Worm (Caenorhabditis elegans): ENCODE results near the gene asp-6.

The asp-6 gene

ce11 chrV:8278830-8279229 is 10.1 kb upstream of the asp-6 start, which contains the start of gene str-136:
TSS of gene str-136 (minus strand) at chrV:8278930.
- TF ChIP-seq ahr-1 (tag; optimal IDR thresholded peaks at IDR 0.05), result no peak
- TF ChIP-seq ceh-34 (tag; optimal IDR thresholded peaks at IDR 0.05), result no peak

DNA sequence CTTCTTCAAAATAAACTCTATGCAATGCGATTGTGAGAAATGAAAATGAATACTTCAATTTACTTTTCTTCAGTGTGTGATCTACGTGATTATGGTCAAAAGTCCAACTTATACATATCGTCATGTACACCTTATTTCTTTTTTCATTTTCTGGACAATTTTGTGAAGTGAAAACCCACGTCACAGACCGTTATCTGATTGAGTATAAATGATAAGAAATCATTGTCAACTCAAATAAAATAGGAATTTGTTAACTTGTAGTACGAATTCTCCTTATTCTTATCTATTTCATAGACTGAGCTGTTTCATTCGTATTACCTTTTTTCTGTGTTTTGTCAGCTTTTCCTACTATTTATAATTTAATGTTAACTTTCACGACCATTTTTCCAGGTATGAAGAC is 3.3 kb upstream of the asp-6 start, which contains the start of gene asp-5:
TSS of gene asp-5 (plus strand) at position 391 of the 400 bp plus-strand sequence.
- TF ChIP-seq ceh-9 (tag; optimal IDR thresholded peaks at IDR 0.05) (no peak), pag-3 (tag; optimal IDR thresholded peaks at IDR 0.05; ENCODE audit: borderline replicate concordance) (no peak), T23F11.4 (GFP tag; optimal IDR thresholded peaks at IDR 0.05) (no peak), ceh-24 (tag; optimal IDR thresholded peaks at IDR 0.05) (no peak), elt-2 (tag; optimal IDR thresholded peaks at IDR 0.05) (peak; percentile 34), fax-1 (tag; optimal IDR thresholded peaks at IDR 0.05) (no peak)

ce11 chrV:8271395-8271794 is 2.7 kb upstream of the asp-6 start:
- TF ChIP-seq ceh-34 (tag; optimal IDR thresholded peaks at IDR 0.05), result no peak
- TF ChIP-seq C08G9.2 (tag; optimal IDR thresholded peaks at IDR 0.05), result no peak
- no peak for TF ChIP-seq ceh-18 (tag; optimal IDR thresholded peaks at IDR 0.05)
- TF ChIP-seq K09A11.1 (tag; optimal IDR thresholded peaks at IDR 0.05; ENCODE audit: insufficient read depth), result no peak
- no peak for TF ChIP-seq tbx-2 (tag; optimal IDR thresholded peaks at IDR 0.05)
- no peak for TF ChIP-seq ceh-45 (GFP tag; IDR thresholded peaks at IDR 0.05)
- TF ChIP-seq F13H6.1 (tag; optimal IDR thresholded peaks at IDR 0.05), result no peak
- TF ChIP-seq ama-1 (optimal IDR thresholded peaks at IDR 0.05), result no peak

DNA sequence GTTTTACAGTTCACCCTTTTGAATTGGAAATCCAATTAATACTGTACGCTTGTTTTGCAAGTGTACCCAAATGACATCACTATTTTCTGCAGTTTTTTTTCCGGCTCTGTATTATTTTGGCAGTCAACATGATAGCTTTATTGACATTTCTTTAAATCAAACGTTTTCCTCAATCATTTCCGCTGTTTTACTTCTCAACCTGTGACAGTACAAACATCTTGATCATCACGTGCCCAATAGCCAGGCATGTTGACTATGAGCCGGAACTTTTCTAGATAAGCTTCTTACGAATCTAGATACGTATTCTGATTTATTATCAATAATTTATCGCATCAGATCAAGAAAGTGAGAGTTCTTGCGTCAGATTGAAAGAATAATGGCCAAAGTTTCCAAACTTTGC is 1.1 kb upstream of the asp-6 start:
- TF ChIP-seq lim-6 (tag; optimal IDR thresholded peaks at IDR 0.05) (no peak), ets-4 (tag; optimal IDR thresholded peaks at IDR 0.05) (no peak), ceh-6 (GFP tag; optimal IDR thresholded peaks at IDR 0.05) (no peak), tbx-2 (tag; optimal IDR thresholded peaks at IDR 0.05) (no peak), nfya-1 (tag; optimal IDR thresholded peaks at IDR 0.05) (no peak), pag-3 (tag; optimal IDR thresholded peaks at IDR 0.05; ENCODE audit: borderline replicate concordance) (no peak), ttx-3 (tag; optimal IDR thresholded peaks at IDR 0.05) (no peak), madf-2 (tag; optimal IDR thresholded peaks at IDR 0.05) (no peak), ceh-9 (tag; optimal IDR thresholded peaks at IDR 0.05) (no peak), gmeb-2 (tag; optimal IDR thresholded peaks at IDR 0.05) (no peak), dve-1 (tag; optimal IDR thresholded peaks at IDR 0.05) (no peak), ceh-14 (tag; optimal IDR thresholded peaks at IDR 0.05) (no peak), rnt-1 (tag; optimal IDR thresholded peaks at IDR 0.05) (no peak)

- peak; percentile 77 for TF ChIP-seq elt-2 (tag; optimal IDR thresholded peaks at IDR 0.05)
- no peak for TF ChIP-seq C08G9.2 (tag; optimal IDR thresholded peaks at IDR 0.05)
- TF ChIP-seq F13H6.1 (tag; optimal IDR thresholded peaks at IDR 0.05), result no peak
These were observed 1.5 kb downstream of the asp-6 start for ce11 chrV:8267275-8267674.

- TF ChIP-seq C08G9.2 (tag; optimal IDR thresholded peaks at IDR 0.05), result no peak
- TF ChIP-seq K09A11.1 (tag; optimal IDR thresholded peaks at IDR 0.05; ENCODE audit: insufficient read depth), result no peak
- no peak for TF ChIP-seq che-1 (tag; optimal IDR thresholded peaks at IDR 0.05)
- TF ChIP-seq npax-4 (tag; optimal IDR thresholded peaks at IDR 0.05), result no peak
- TF ChIP-seq Y22D7AL.16 (tag; optimal IDR thresholded peaks at IDR 0.05), result no peak
- TF ChIP-seq ceh-2 (tag; optimal IDR thresholded peaks at IDR 0.05), result no peak
- TF ChIP-seq tbx-2 (tag; optimal IDR thresholded peaks at IDR 0.05), result no peak
- no peak for TF ChIP-seq ceh-34 (tag; optimal IDR thresholded peaks at IDR 0.05)
- TF ChIP-seq ceh-31 (tag; optimal IDR thresholded peaks at IDR 0.05), result no peak
- TF ChIP-seq unc-3 (GFP tag; conservative IDR thresholded peaks at IDR 0.05), result no peak
- TF ChIP-seq unc-3 (tag; optimal IDR thresholded peaks at IDR 0.05), result no peak
- no peak for TF ChIP-seq dmd-4 (tag; optimal IDR thresholded peaks at IDR 0.05; ENCODE audit: borderline replicate concordance)
- no peak for TF ChIP-seq fax-1 (tag; optimal IDR thresholded peaks at IDR 0.05)
These were observed 2.5 kb downstream of the asp-6 start, which contains the start of gene F21F8.5 for ce11 chrV:8266232-8266631. TSS of gene F21F8.5 (minus strand) at chrV:8266332.
